Worm (Caenorhabditis elegans): ENCODE measurements around the gene R11G1.11.

R11G1.11 gene

ce11 chrX:3659192-3659591, 4.5 kb downstream of the R11G1.11 start, which contains the start of gene R11G1.1:
TSS of gene R11G1.1 (plus strand) at chrX:3659492.
- TF ChIP-seq ces-1 (GFP tag; optimal IDR thresholded peaks at IDR 0.05) (no peak), nhr-28 (tag; optimal IDR thresholded peaks at IDR 0.05) (no peak), unc-39 (tag; optimal IDR thresholded peaks at IDR 0.05) (no peak), nhr-237 (tag; optimal IDR thresholded peaks at IDR 0.05) (no peak), nhr-12 (tag; optimal IDR thresholded peaks at IDR 0.05) (no peak), flh-1 (GFP tag; optimal IDR thresholded peaks at IDR 0.05) (no peak), hlh-1 (tag; optimal IDR thresholded peaks at IDR 0.05) (no peak), mls-2 (tag; optimal IDR thresholded peaks at IDR 0.05) (no peak), nhr-2 (tag; optimal IDR thresholded peaks at IDR 0.05) (no peak)

DNA sequence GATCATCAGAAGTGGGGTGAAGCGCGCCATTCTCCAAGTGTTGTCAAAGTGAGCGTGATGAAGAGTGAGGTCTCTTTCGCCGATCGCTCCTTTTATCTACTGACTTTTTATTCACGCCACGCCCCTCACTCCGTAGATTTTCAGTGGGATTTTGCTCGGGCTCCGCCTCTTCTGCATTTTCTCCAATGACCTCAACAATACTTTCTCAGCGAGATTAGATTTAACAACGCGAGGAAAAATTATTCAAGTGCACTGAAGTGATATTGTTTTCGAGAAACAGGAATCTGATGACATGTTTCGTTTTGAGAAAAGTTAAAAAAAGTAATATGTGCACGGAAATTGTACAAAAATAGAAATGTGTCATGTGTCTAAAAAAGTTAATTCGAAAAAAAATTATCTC, 14.1 kb downstream of the R11G1.11 start, which contains the start of gene snet-1:
TSS of gene snet-1 (minus strand) at position 101 of the 400 bp plus-strand sequence.
- TF ChIP-seq mab-5 (tag; optimal IDR thresholded peaks at IDR 0.05) (no peak), nhr-12 (tag; optimal IDR thresholded peaks at IDR 0.05) (no peak), flh-1 (GFP tag; optimal IDR thresholded peaks at IDR 0.05) (no peak), drap-1 (GFP tag; optimal IDR thresholded peaks at IDR 0.05) (no peak), elt-3 (tag; optimal IDR thresholded peaks at IDR 0.05) (no peak), unc-62 (GFP tag; optimal IDR thresholded peaks at IDR 0.05) (no peak), unc-120 (tag; optimal IDR thresholded peaks at IDR 0.05; ENCODE audit: poor library complexity, severe bottlenecking) (no peak), lin-13 (tag; optimal IDR thresholded peaks at IDR 0.05) (no peak)

DNA sequence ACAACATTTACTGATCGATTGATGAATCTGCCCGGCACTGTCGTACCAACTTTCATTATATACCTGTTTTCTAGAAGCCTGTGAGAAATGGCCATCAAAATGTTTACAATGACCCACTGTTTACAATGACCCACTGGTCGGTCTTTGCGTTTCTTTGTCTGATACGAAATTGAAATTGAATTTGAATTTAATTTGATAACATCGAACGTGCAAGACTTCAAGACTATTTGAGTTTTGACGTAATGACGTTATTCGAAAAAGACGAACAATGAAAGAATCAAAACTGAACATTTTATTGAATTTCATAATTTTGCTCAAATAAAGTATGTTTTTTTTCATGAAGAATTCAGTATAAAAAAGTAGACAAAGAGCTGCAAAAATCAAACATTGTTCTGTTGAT, 17.3 kb downstream of the R11G1.11 start, which contains the start of gene C02F12.5:
TSS of gene C02F12.5 (minus strand) at position 101 of the 400 bp plus-strand sequence.
- no peak for TF ChIP-seq nhr-12 (tag; optimal IDR thresholded peaks at IDR 0.05)
- TF ChIP-seq mep-1 (tag; optimal IDR thresholded peaks at IDR 0.05) = no peak
- TF ChIP-seq elt-1 (tag; optimal IDR thresholded peaks at IDR 0.05; ENCODE audit: borderline replicate concordance, insufficient read depth) = no peak
- no peak for TF ChIP-seq nhr-237 (tag; optimal IDR thresholded peaks at IDR 0.05)
- no peak for TF ChIP-seq drap-1 (GFP tag; optimal IDR thresholded peaks at IDR 0.05)
- no peak for TF ChIP-seq M03D4.4 (tag; optimal IDR thresholded peaks at IDR 0.05)

ce11 chrX:3673584-3674108, 18.9 kb downstream of the R11G1.11 start, which contains the start of gene ceh-63:
TSS of gene ceh-63 (minus strand) at chrX:3674058.
- TF ChIP-seq sem-2 (GFP tag; optimal IDR thresholded peaks at IDR 0.05) = no peak
- TF ChIP-seq elt-3 (tag; optimal IDR thresholded peaks at IDR 0.05) = no peak
- no peak for TF ChIP-seq elt-1 (tag; optimal IDR thresholded peaks at IDR 0.05; ENCODE audit: borderline replicate concordance, insufficient read depth)
- TF ChIP-seq ceh-43 (GFP tag; optimal IDR thresholded peaks at IDR 0.05) = no peak
- TF ChIP-seq sptf-1 (tag; optimal IDR thresholded peaks at IDR 0.05) = no peak
- no peak for TF ChIP-seq cnd-1 (tag; optimal IDR thresholded peaks at IDR 0.05)
- no peak for TF ChIP-seq ztf-11 (tag; optimal IDR thresholded peaks at IDR 0.05)
- no peak for TF ChIP-seq hlh-1 (tag; optimal IDR thresholded peaks at IDR 0.05)
- TF ChIP-seq nhr-76 (tag; optimal IDR thresholded peaks at IDR 0.05) = no peak
- TF ChIP-seq nhr-237 (tag; optimal IDR thresholded peaks at IDR 0.05) = no peak

ce11 chrX:3678507-3679175, 23.9 kb downstream of the R11G1.11 start, which contains the start of gene tag-52:
TSS of gene tag-52 (minus strand) at chrX:3678557.
- TF ChIP-seq lin-32 (GFP tag; optimal IDR thresholded peaks at IDR 0.05) (peak; percentile 73), nhr-28 (tag; optimal IDR thresholded peaks at IDR 0.05) (no peak), M03D4.4 (tag; optimal IDR thresholded peaks at IDR 0.05) (peak; percentile 59), lin-13 (tag; optimal IDR thresholded peaks at IDR 0.05) (peak; percentile 38), drap-1 (GFP tag; optimal IDR thresholded peaks at IDR 0.05) (peak; percentile 26), mls-2 (tag; optimal IDR thresholded peaks at IDR 0.05) (peak; percentile 55), nhr-237 (tag; optimal IDR thresholded peaks at IDR 0.05) (no peak), ces-1 (GFP tag; optimal IDR thresholded peaks at IDR 0.05) (no peak), snpc-4 (tag; optimal IDR thresholded peaks at IDR 0.05) (no peak), bed-3 (GFP tag; optimal IDR thresholded peaks at IDR 0.05) (no peak), mab-5 (tag; optimal IDR thresholded peaks at IDR 0.05) (no peak), nhr-2 (tag; optimal IDR thresholded peaks at IDR 0.05) (no peak), ceh-43 (GFP tag; optimal IDR thresholded peaks at IDR 0.05) (no peak), pha-4 (tag; optimal IDR thresholded peaks at IDR 0.05) (no peak), mep-1 (tag; optimal IDR thresholded peaks at IDR 0.05) (peak; percentile 10), ceh-83 (GFP tag; optimal IDR thresholded peaks at IDR 0.05) (no peak), unc-120 (tag; optimal IDR thresholded peaks at IDR 0.05; ENCODE audit: poor library complexity, severe bottlenecking) (no peak), flh-1 (GFP tag; optimal IDR thresholded peaks at IDR 0.05) (no peak), elt-3 (tag; optimal IDR thresholded peaks at IDR 0.05) (no peak), ztf-11 (tag; optimal IDR thresholded peaks at IDR 0.05) (no peak), lsy-2 (tag; optimal IDR thresholded peaks at IDR 0.05) (no peak), unc-62 (GFP tag; optimal IDR thresholded peaks at IDR 0.05) (peak; percentile 26), sem-2 (GFP tag; optimal IDR thresholded peaks at IDR 0.05) (peak; percentile 23), elt-1 (tag; optimal IDR thresholded peaks at IDR 0.05; ENCODE audit: borderline replicate concordance, insufficient read depth) (no peak), nhr-76 (tag; optimal IDR thresholded peaks at IDR 0.05) (no peak), hlh-1 (tag; optimal IDR thresholded peaks at IDR 0.05) (peak; percentile 0), tbx-8 (GFP tag; optimal IDR thresholded peaks at IDR 0.05) (no peak), sptf-1 (tag; optimal IDR thresholded peaks at IDR 0.05) (peak; percentile 56), cnd-1 (tag; optimal IDR thresholded peaks at IDR 0.05) (peak; percentile 75), ham-2 (GFP tag; optimal IDR thresholded peaks at IDR 0.05) (peak; percentile 53), ceh-39 (tag; optimal IDR thresholded peaks at IDR 0.05) (peak; percentile 34), nhr-12 (tag; optimal IDR thresholded peaks at IDR 0.05) (no peak), blmp-1 (tag; optimal IDR thresholded peaks at IDR 0.05) (no peak), zip-8 (tag; optimal IDR thresholded peaks at IDR 0.05) (no peak), unc-39 (tag; optimal IDR thresholded peaks at IDR 0.05) (no peak)

All from whole organism, mixed stage, embryonic.